Fruit fly (Drosophila melanogaster) whole organism, embryonic: ENCODE data around the gene Sec63.

ENCODE experiments used
- Atf-2 ChIP-seq: fragments of 200-800 bp; sonication (Bioruptor generic); optimal IDR thresholded peaks from 2 replicates; lab custom pipeline; 2016; ENCODE audit warnings: missing biosample characterization, missing genetic modification characterization
- BEAF-32 ChIP-seq: fragments of 200-800 bp; sonication (Bioruptor generic); optimal IDR thresholded peaks from 3 replicates; lab custom pipeline; 2017; ENCODE audit warnings: missing biosample characterization, missing genetic modification characterization, mild to moderate bottlenecking, moderate library complexity, missing genetic modification reagents
- CG10267 ChIP-seq: fragments of 200-800 bp; sonication (Bioruptor generic); optimal IDR thresholded peaks from 2 replicates; lab custom pipeline; 2018; ENCODE audit warnings: missing biosample characterization, mild to moderate bottlenecking, missing genetic modification characterization, moderate library complexity
- CG10979 ChIP-seq: fragments of 200-800 bp; sonication (Bioruptor generic); optimal IDR thresholded peaks from 2 replicates; lab custom pipeline; 2018; ENCODE audit warnings: missing biosample characterization, mild to moderate bottlenecking, missing genetic modification characterization, moderate library complexity
- CG12104 ChIP-seq: fragments of 200-800 bp; sonication (Bioruptor generic); optimal IDR thresholded peaks from 3 replicates; lab custom pipeline; 2016; ENCODE audit warnings: missing biosample characterization, missing genetic modification characterization
- CG17328 ChIP-seq: fragments of 200-800 bp; sonication (Bioruptor generic); IDR thresholded peaks from 2 replicates; pipeline ENCODE4 v1.3.6; 2022; ENCODE audit warnings: missing biosample characterization, missing genetic modification characterization
- CG18262 ChIP-seq: fragments of 200-800 bp; optimal IDR thresholded peaks from 3 replicates; lab custom pipeline; 2019; ENCODE audit warnings: missing biosample characterization, mild to moderate bottlenecking, missing genetic modification characterization, moderate library complexity
- CG2129 ChIP-seq: fragments of 200-800 bp; sonication (Bioruptor generic); IDR thresholded peaks from 2 replicates; pipeline ENCODE4 v1.3.6; 2022; ENCODE audit warnings: missing biosample characterization, missing genetic modification characterization; ENCODE audit not compliant: partially characterized antibody
- CG2199 ChIP-seq: fragments of 200-800 bp; sonication (Bioruptor generic); IDR thresholded peaks from 3 replicates; pipeline ENCODE4 v1.3.6; 2022; ENCODE audit warnings: missing biosample characterization, missing genetic modification characterization
- CG30020 ChIP-seq: fragments of 200-800 bp; optimal IDR thresholded peaks from 2 replicates; lab custom pipeline; 2019; ENCODE audit warnings: missing biosample characterization, mild to moderate bottlenecking, missing genetic modification characterization, moderate library complexity
- CG3281 ChIP-seq: fragments of 200-800 bp; sonication (Bioruptor generic); optimal IDR thresholded peaks from 3 replicates; lab custom pipeline; 2017; ENCODE audit warnings: missing biosample characterization, mild to moderate bottlenecking, missing genetic modification characterization
- CG3995 ChIP-seq: fragments of 200-800 bp; sonication (Bioruptor generic); optimal IDR thresholded peaks from 3 replicates; lab custom pipeline; 2016; ENCODE audit warnings: missing biosample characterization, missing genetic modification characterization
- CG4617 ChIP-seq: fragments of 200-800 bp; sonication (Bioruptor generic); optimal IDR thresholded peaks from 3 replicates; lab custom pipeline; 2016; ENCODE audit warnings: missing biosample characterization, missing genetic modification characterization, borderline replicate concordance
- CG6254 ChIP-seq: fragments of 200-800 bp; sonication (Bioruptor generic); optimal IDR thresholded peaks from 3 replicates; lab custom pipeline; 2017; ENCODE audit warnings: mild to moderate bottlenecking, missing biosample characterization, missing genetic modification reagents, missing genetic modification characterization
- CG6654 ChIP-seq: fragments of 200-800 bp; sonication (Bioruptor generic); optimal IDR thresholded peaks from 2 replicates; lab custom pipeline; 2017; ENCODE audit warnings: missing biosample characterization, mild to moderate bottlenecking, missing genetic modification characterization
- CG7271 ChIP-seq: fragments of 200-800 bp; sonication (Bioruptor generic); optimal IDR thresholded peaks from 2 replicates; lab custom pipeline; 2018; ENCODE audit warnings: missing biosample characterization, mild to moderate bottlenecking, missing genetic modification characterization, moderate library complexity
- CG7928 ChIP-seq: fragments of 200-800 bp; sonication (Bioruptor generic); optimal IDR thresholded peaks from 2 replicates; lab custom pipeline; 2017; ENCODE audit warnings: missing biosample characterization, mild to moderate bottlenecking, missing genetic modification characterization
- CG8281 ChIP-seq: fragments of 200-800 bp; sonication (Bioruptor generic); optimal IDR thresholded peaks from 2 replicates; lab custom pipeline; 2018; ENCODE audit warnings: missing biosample characterization, mild to moderate bottlenecking, missing genetic modification characterization, moderate library complexity
- CoRest ChIP-seq: fragments of 200-800 bp; sonication (Bioruptor generic); optimal IDR thresholded peaks from 3 replicates; lab custom pipeline; 2018; ENCODE audit warnings: missing biosample characterization, mild to moderate bottlenecking, missing genetic modification characterization, moderate library complexity
- D19A ChIP-seq: fragments of 200-800 bp; optimal IDR thresholded peaks from 3 replicates; lab custom pipeline; 2019; ENCODE audit warnings: missing biosample characterization, mild to moderate bottlenecking, missing genetic modification characterization, moderate library complexity
- Gug ChIP-seq: fragments of 200-800 bp; sonication (Bioruptor generic); IDR thresholded peaks from 4 replicates; pipeline ENCODE4 v1.3.6; 2022; ENCODE audit warnings: missing biosample characterization, missing genetic modification characterization
- Hmx ChIP-seq: fragments of 200-800 bp; sonication (Bioruptor generic); optimal IDR thresholded peaks from 2 replicates; lab custom pipeline; 2016; ENCODE audit warnings: missing biosample characterization, missing genetic modification characterization
- Jarid2 ChIP-seq: fragments of 200-800 bp; sonication (Bioruptor generic); optimal IDR thresholded peaks from 3 replicates; lab custom pipeline; 2017; ENCODE audit warnings: mild to moderate bottlenecking, missing biosample characterization, missing genetic modification reagents, missing genetic modification characterization
- MBD-R2 ChIP-seq: fragments of 200-800 bp; sonication (Bioruptor generic); IDR thresholded peaks from 2 replicates; pipeline ENCODE4 v1.3.6; 2022; ENCODE audit warnings: missing biosample characterization, missing genetic modification characterization
- Side ChIP-seq: fragments of 200-800 bp; sonication (Bioruptor generic); optimal IDR thresholded peaks from 2 replicates; lab custom pipeline; 2016; ENCODE audit warnings: missing biosample characterization, missing genetic modification characterization
- Taf1 ChIP-seq: fragments of 200-800 bp; sonication (Bioruptor generic); IDR thresholded peaks from 2 replicates; pipeline ENCODE4 v1.3.6; 2022; ENCODE audit warnings: missing biosample characterization, missing genetic modification characterization
- ac ChIP-seq: fragments of 200-800 bp; sonication (Bioruptor generic); optimal IDR thresholded peaks from 3 replicates; lab custom pipeline; 2017; ENCODE audit warnings: missing biosample characterization, mild to moderate bottlenecking, missing genetic modification characterization
- amos ChIP-seq: fragments of 200-800 bp; sonication (Bioruptor generic); IDR thresholded peaks from 2 replicates; pipeline ENCODE4 v1.3.6; 2022; ENCODE audit warnings: missing biosample characterization, missing genetic modification characterization; ENCODE audit not compliant: partially characterized antibody
- ara ChIP-seq: fragments of 200-800 bp; sonication (Bioruptor generic); IDR thresholded peaks from 2 replicates; pipeline ENCODE4 v1.3.6; 2022; ENCODE audit warnings: missing biosample characterization, missing genetic modification characterization
- bigmax ChIP-seq: fragments of 200-800 bp; sonication (Bioruptor generic); optimal IDR thresholded peaks from 2 replicates; lab custom pipeline; 2018; ENCODE audit warnings: missing biosample characterization, mild to moderate bottlenecking, missing genetic modification characterization
- cato ChIP-seq: fragments of 200-800 bp; sonication (Bioruptor generic); optimal IDR thresholded peaks from 2 replicates; lab custom pipeline; 2016; ENCODE audit warnings: missing biosample characterization, missing genetic modification characterization, borderline replicate concordance
- cg ChIP-seq: fragments of 200-800 bp; sonication (Bioruptor generic); optimal IDR thresholded peaks from 3 replicates; lab custom pipeline; 2019; ENCODE audit warnings: missing biosample characterization, mild to moderate bottlenecking, missing genetic modification characterization, moderate library complexity
- dan ChIP-seq: fragments of 200-800 bp; sonication (Bioruptor generic); IDR thresholded peaks from 2 replicates; pipeline ENCODE4 v1.3.6; 2022; ENCODE audit warnings: missing biosample characterization, missing genetic modification characterization
- fd3F ChIP-seq: fragments of 200-800 bp; sonication (Bioruptor generic); optimal IDR thresholded peaks from 2 replicates; lab custom pipeline; 2018; ENCODE audit warnings: missing biosample characterization, mild to moderate bottlenecking, missing genetic modification characterization, moderate library complexity
- hkb ChIP-seq, 2 experiments: fragments of 200-800 bp in 1 of 2; fragments of >200 bp in 1 of 2; sonication (Bioruptor generic) in 1 of 2; IDR thresholded peaks in 1 of 2; optimal IDR thresholded peaks in 1 of 2; 2 replicates each; pipeline versions ENCODE4 v1.3.6 to Lab custom; 2017 to 2022; ENCODE audit warnings: missing biosample characterization in 1 of 2, missing genetic modification characterization in 1 of 2
- kah ChIP-seq: fragments of 200-800 bp; sonication (Bioruptor generic); optimal IDR thresholded peaks from 2 replicates; lab custom pipeline; 2018; ENCODE audit warnings: missing biosample characterization, mild to moderate bottlenecking, missing genetic modification characterization
- pfk ChIP-seq: fragments of 200-800 bp; sonication (Bioruptor generic); optimal IDR thresholded peaks from 2 replicates; lab custom pipeline; 2018; ENCODE audit warnings: missing biosample characterization, mild to moderate bottlenecking, missing genetic modification characterization, moderate library complexity
- rib ChIP-seq: fragments of 200-800 bp; sonication (Bioruptor generic); IDR thresholded peaks from 2 replicates; pipeline ENCODE4 v1.3.6; 2022; ENCODE audit warnings: missing biosample characterization, missing genetic modification characterization
- sens-2 ChIP-seq: fragments of 200-800 bp; sonication (Bioruptor generic); IDR thresholded peaks from 2 replicates; pipeline ENCODE4 v1.3.6; 2022; ENCODE audit warnings: missing biosample characterization, missing genetic modification characterization
- stwl ChIP-seq: fragments of 200-800 bp; sonication (Bioruptor generic); optimal IDR thresholded peaks from 3 replicates; lab custom pipeline; 2018; ENCODE audit warnings: missing biosample characterization, mild to moderate bottlenecking, missing genetic modification characterization, moderate library complexity
- tin ChIP-seq: fragments of 200-800 bp; sonication (Bioruptor generic); optimal IDR thresholded peaks from 3 replicates; lab custom pipeline; 2016; ENCODE audit warnings: missing biosample characterization, missing genetic modification characterization
- tna ChIP-seq: fragments of 200-800 bp; sonication (Bioruptor generic); IDR thresholded peaks from 2 replicates; pipeline ENCODE4 v1.3.6; 2022; ENCODE audit warnings: missing biosample characterization, missing genetic modification characterization; ENCODE audit not compliant: partially characterized antibody
- vfl ChIP-seq: fragments of 200-800 bp; sonication (Bioruptor generic); optimal IDR thresholded peaks from 2 replicates; lab custom pipeline; 2016; ENCODE audit warnings: missing biosample characterization, missing genetic modification characterization

Gene Sec63

dm6 chr3L:7381359-7381976, 21.1 kb downstream of the Sec63 start, which contains the start of the genes SMSr and smid (continued):
- TF ChIP-seq Atf-2 (GFP tag; lab: Kevin White, UChicago) (no peak), Taf1 (no peak; the same call in 1 of the 2 replicates), rib (GFP tag; lab: Robert Waterston, UW) (no peak), Jarid2 (GFP tag; lab: Kevin White, UChicago) (no peak), CG10979 (peak; percentile 62), pfk (GFP tag; lab: Kevin White, UChicago) (peak; percentile 26), dan (no peak), CG7271 (tag; lab: Kevin White, UChicago) (peak; percentile 9), CG2129 (peak; percentile 71; the same call in 1 of the 2 replicates), Hmx (GFP tag; lab: Kevin White, UChicago) (no peak), CG3281 (GFP tag; lab: Kevin White, UChicago) (peak; percentile 44), CG2199 (GFP tag; lab: Robert Waterston, UW) (no peak), bigmax (GFP tag; lab: Kevin White, UChicago) (peak; percentile 25), hkb (optimal IDR thresholded peaks at IDR 0.05; lab: Kevin White, UChicago) (peak; percentile 81), hkb (GFP tag; IDR thresholded peaks at IDR 0.05; lab: Robert Waterston, UW) (0 out of 2 replicates have a peak, but pooled peaks have one; percentile 19), CG6654 (no peak), CG4617 (peak; percentile 30), CG30020 (tag; lab: Kevin White, UChicago) (peak; percentile 91), stwl (tag; lab: Kevin White, UChicago) (peak; percentile 66), amos (peak; percentile 82), fd3F (GFP tag; lab: Kevin White, UChicago) (peak; percentile 3), CG8281 (tag; lab: Kevin White, UChicago) (no peak), tin (GFP tag; lab: Kevin White, UChicago) (peak; percentile 51), vfl (peak; percentile 42), ac (GFP tag; lab: Kevin White, UChicago) (no peak), Gug (GFP tag; lab: Robert Waterston, UW) (peak; percentile 18; the same call in 1 of the 4 replicates), D19A (tag; lab: Kevin White, UChicago) (no peak), CG6254 (GFP tag; lab: Kevin White, UChicago) (no peak), cg (GFP tag; lab: Kevin White, UChicago) (no peak), tna (peak; percentile 44), CG7928 (GFP tag; lab: Kevin White, UChicago) (no peak), CoRest (tag; lab: Kevin White, UChicago) (peak; percentile 79), kah (GFP tag; lab: Kevin White, UChicago) (no peak), CG12104 (GFP tag; lab: Kevin White, UChicago) (no peak), BEAF-32 (GFP tag; lab: Kevin White, UChicago) (peak; percentile 97), sens-2 (GFP tag; lab: Robert Waterston, UW) (0 out of 2 replicates have a peak, but pooled peaks have one; percentile 22), CG3995 (GFP tag; lab: Kevin White, UChicago) (peak; percentile 76), CG17328 (GFP tag; lab: Robert Waterston, UW) (0 out of 2 replicates have a peak, but pooled peaks have one; percentile 6), CG10267 (peak; percentile 65), ara (GFP tag; lab: Robert Waterston, UW) (0 out of 2 replicates have a peak, but pooled peaks have one; percentile 44), MBD-R2 (GFP tag; lab: Robert Waterston, UW) (peak; percentile 57), cato (GFP tag; lab: Kevin White, UChicago) (no peak), CG18262 (peak; percentile 67), Side (GFP tag; lab: Kevin White, UChicago) (no peak)
